Fruit fly (Drosophila melanogaster) whole organism, embryonic: ENCODE data around the gene MTPAP.

Experiments
- Awh ChIP-seq: fragments of 200-800 bp; sonication (Bioruptor generic); IDR thresholded peaks from 2 replicates; pipeline ENCODE4, ENCODE4 v1.3.6; 2022; ENCODE audit warnings: missing biosample characterization, missing genetic modification characterization
- BtbVII ChIP-seq: fragments of 200-800 bp; sonication (Bioruptor generic); optimal IDR thresholded peaks from 3 replicates; lab custom pipeline; 2017; ENCODE audit warnings: missing biosample characterization, mild to moderate bottlenecking, missing genetic modification characterization
- CG10209 ChIP-seq: fragments of 200-800 bp; sonication (Bioruptor generic); optimal IDR thresholded peaks from 3 replicates; lab custom pipeline; 2017; ENCODE audit warnings: missing biosample characterization, mild to moderate bottlenecking, missing genetic modification characterization, missing genetic modification reagents
- CG10462 ChIP-seq: fragments of 200-800 bp; sonication (Bioruptor generic); optimal IDR thresholded peaks from 2 replicates; lab custom pipeline; 2016; ENCODE audit warnings: missing biosample characterization, missing genetic modification characterization
- CG10565 ChIP-seq: fragments of 200-800 bp; sonication (Bioruptor generic); optimal IDR thresholded peaks from 3 replicates; lab custom pipeline; 2016; ENCODE audit warnings: missing biosample characterization, mild to moderate bottlenecking, missing genetic modification characterization
- CG10654 ChIP-seq: fragments of 200-800 bp; sonication (Bioruptor generic); optimal IDR thresholded peaks from 2 replicates; lab custom pipeline; 2016; ENCODE audit warnings: missing biosample characterization, missing genetic modification characterization
- CG11723 ChIP-seq: fragments of 200-800 bp; sonication (Bioruptor generic); optimal IDR thresholded peaks from 2 replicates; lab custom pipeline; 2017; ENCODE audit warnings: missing biosample characterization, mild to moderate bottlenecking, missing genetic modification characterization
- CG1233 ChIP-seq: fragments of 200-800 bp; sonication (Bioruptor generic); optimal IDR thresholded peaks from 4 replicates; lab custom pipeline; 2018; ENCODE audit warnings: missing biosample characterization, mild to moderate bottlenecking, missing genetic modification characterization
- CG15073 ChIP-seq: fragments of 200-800 bp; sonication (Bioruptor generic); optimal IDR thresholded peaks from 2 replicates; lab custom pipeline; 2016; ENCODE audit warnings: missing biosample characterization, missing genetic modification characterization
- CG15696 ChIP-seq: fragments of 200-800 bp; sonication (Bioruptor generic); optimal IDR thresholded peaks from 2 replicates; lab custom pipeline; 2019; ENCODE audit warnings: missing biosample characterization, mild to moderate bottlenecking, missing genetic modification characterization, moderate library complexity
- CG1792 ChIP-seq: fragments of 200-800 bp; sonication (Bioruptor generic); optimal IDR thresholded peaks from 2 replicates; lab custom pipeline; 2016; ENCODE audit warnings: missing biosample characterization, missing genetic modification characterization
- CG31224 ChIP-seq: fragments of 200-800 bp; sonication (Bioruptor generic); IDR thresholded peaks from 2 replicates; pipeline ENCODE4 v1.3.6; 2022; ENCODE audit warnings: missing biosample characterization, missing genetic modification characterization
- CG33557 ChIP-seq: fragments of 200-800 bp; sonication (Bioruptor generic); optimal IDR thresholded peaks from 2 replicates; lab custom pipeline; 2019; ENCODE audit warnings: missing biosample characterization, mild to moderate bottlenecking, missing genetic modification characterization, moderate library complexity
- CG3726 ChIP-seq: fragments of 200-800 bp; sonication (Bioruptor generic); IDR thresholded peaks from 3 replicates; pipeline ENCODE4, ENCODE4 v1.3.6; 2022; ENCODE audit warnings: missing biosample characterization, missing genetic modification characterization
- CG43689 ChIP-seq: fragments of 200-800 bp; sonication (Bioruptor generic); IDR thresholded peaks from 2 replicates; pipeline ENCODE4 v1.3.6; 2022; ENCODE audit warnings: missing biosample characterization, missing genetic modification characterization
- CG5180 ChIP-seq: fragments of 200-800 bp; sonication (Bioruptor generic); optimal IDR thresholded peaks from 3 replicates; lab custom pipeline; 2017; ENCODE audit warnings: missing biosample characterization, missing genetic modification characterization, mild to moderate bottlenecking, moderate library complexity, missing genetic modification reagents
- CG5953 ChIP-seq: fragments of 200-800 bp; sonication (Bioruptor generic); IDR thresholded peaks from 2 replicates; pipeline ENCODE4 v1.3.6; 2022; ENCODE audit warnings: missing biosample characterization, missing genetic modification characterization
- CG6272 ChIP-seq: fragments of 200-800 bp; sonication (Bioruptor generic); IDR thresholded peaks from 2 replicates; pipeline ENCODE4 v1.3.6; 2022; ENCODE audit warnings: missing biosample characterization, missing genetic modification characterization
- CG6683 ChIP-seq: fragments of 200-800 bp; sonication (Bioruptor generic); optimal IDR thresholded peaks from 2 replicates; lab custom pipeline; 2017; ENCODE audit warnings: missing biosample characterization, mild to moderate bottlenecking, missing genetic modification characterization, missing genetic modification reagents
- CG7556 ChIP-seq: fragments of 200-800 bp; sonication (Bioruptor generic); optimal IDR thresholded peaks from 2 replicates; lab custom pipeline; 2017; ENCODE audit warnings: missing biosample characterization, mild to moderate bottlenecking, missing genetic modification characterization
- CG7745 ChIP-seq: fragments of 200-800 bp; sonication (Bioruptor generic); optimal IDR thresholded peaks from 2 replicates; lab custom pipeline; 2018; ENCODE audit warnings: missing biosample characterization, mild to moderate bottlenecking, missing genetic modification characterization, moderate library complexity
- CG9876 ChIP-seq: fragments of 200-800 bp; sonication (Bioruptor generic); optimal IDR thresholded peaks from 2 replicates; lab custom pipeline; 2016; ENCODE audit warnings: missing biosample characterization, missing genetic modification characterization
- CoRest ChIP-seq: fragments of 200-800 bp; sonication (Bioruptor generic); optimal IDR thresholded peaks from 3 replicates; lab custom pipeline; 2018; ENCODE audit warnings: missing biosample characterization, mild to moderate bottlenecking, missing genetic modification characterization, moderate library complexity
- ERR ChIP-seq: fragments of 200-800 bp; sonication (Bioruptor generic); optimal IDR thresholded peaks from 2 replicates; lab custom pipeline; 2016; ENCODE audit warnings: missing biosample characterization, missing genetic modification characterization
- Fer1 ChIP-seq: fragments of 200-800 bp; sonication (Bioruptor generic); optimal IDR thresholded peaks from 2 replicates; lab custom pipeline; 2017; ENCODE audit warnings: missing biosample characterization, mild to moderate bottlenecking, missing genetic modification characterization
- HLH3B ChIP-seq: fragments of 200-800 bp; sonication (Bioruptor generic); IDR thresholded peaks from 2 replicates; pipeline ENCODE4 v1.3.6; 2022; ENCODE audit warnings: missing biosample characterization, missing genetic modification characterization
- Mrtf ChIP-seq: fragments of 200-800 bp; sonication (Bioruptor generic); IDR thresholded peaks from 3 replicates; pipeline ENCODE4 v1.3.6; 2022; ENCODE audit warnings: missing biosample characterization, missing genetic modification characterization
- NK7.1 ChIP-seq: fragments of 200-800 bp; sonication (Bioruptor generic); optimal IDR thresholded peaks from 3 replicates; lab custom pipeline; 2016; ENCODE audit warnings: missing biosample characterization, missing genetic modification characterization
- Rfx ChIP-seq: fragments of 200-800 bp; sonication (Bioruptor generic); IDR thresholded peaks from 2 replicates; pipeline ENCODE4 v1.3.6; 2022; ENCODE audit warnings: missing biosample characterization, missing genetic modification characterization
- Taf1 ChIP-seq: fragments of 200-800 bp; sonication (Bioruptor generic); IDR thresholded peaks from 2 replicates; pipeline ENCODE4 v1.3.6; 2022; ENCODE audit warnings: missing biosample characterization, missing genetic modification characterization
- Xbp1 ChIP-seq: fragments of 200-800 bp; sonication (Bioruptor generic); optimal IDR thresholded peaks from 3 replicates; lab custom pipeline; 2016; ENCODE audit warnings: missing biosample characterization, mild to moderate bottlenecking, missing genetic modification characterization
- ase ChIP-seq: fragments of 200-800 bp; sonication (Bioruptor generic); IDR thresholded peaks from 3 replicates; pipeline ENCODE4 v1.3.6; 2022; ENCODE audit warnings: missing biosample characterization, missing genetic modification characterization
- bbx ChIP-seq: fragments of 200-800 bp; sonication (Bioruptor generic); IDR thresholded peaks from 2 replicates; pipeline ENCODE4 v1.3.6; 2022; ENCODE audit warnings: missing biosample characterization, missing genetic modification characterization; ENCODE audit not compliant: partially characterized antibody
- bigmax ChIP-seq: fragments of 200-800 bp; sonication (Bioruptor generic); optimal IDR thresholded peaks from 2 replicates; lab custom pipeline; 2018; ENCODE audit warnings: missing biosample characterization, mild to moderate bottlenecking, missing genetic modification characterization
- br ChIP-seq: fragments of >200 bp; optimal IDR thresholded peaks from 2 replicates; lab custom pipeline; 2017
- bsh ChIP-seq, 2 experiments: fragments of 200-800 bp; sonication (Bioruptor generic); optimal IDR thresholded peaks; 2 replicates each; lab custom pipeline; 2017 to 2018; ENCODE audit warnings: mild to moderate bottlenecking in 2 of 2, missing biosample characterization in 2 of 2, missing genetic modification characterization in 2 of 2, moderate library complexity in 1 of 2
- cwo ChIP-seq: fragments of 200-800 bp; sonication (Bioruptor generic); optimal IDR thresholded peaks from 3 replicates; lab custom pipeline; 2017; ENCODE audit warnings: missing biosample characterization, missing genetic modification characterization, mild to moderate bottlenecking, moderate library complexity, missing genetic modification reagents
- dm ChIP-seq: fragments of 200-800 bp; sonication (Bioruptor generic); optimal IDR thresholded peaks from 3 replicates; lab custom pipeline; 2016; ENCODE audit warnings: missing biosample characterization, missing genetic modification characterization
- exex ChIP-seq: fragments of 200-800 bp; sonication (Bioruptor generic); optimal IDR thresholded peaks from 4 replicates; lab custom pipeline; 2018; ENCODE audit warnings: missing biosample characterization, mild to moderate bottlenecking, missing genetic modification characterization, moderate library complexity
- ham ChIP-seq: fragments of 200-800 bp; sonication (Bioruptor generic); IDR thresholded peaks from 2 replicates; pipeline ENCODE4 v1.3.6; 2022; ENCODE audit warnings: missing biosample characterization, missing genetic modification characterization
- mirr ChIP-seq: fragments of 200-800 bp; sonication (Bioruptor generic); optimal IDR thresholded peaks from 3 replicates; lab custom pipeline; 2018; ENCODE audit warnings: missing biosample characterization, mild to moderate bottlenecking, missing genetic modification characterization
- pan ChIP-seq, 4 experiments: fragments of >200 bp in 3 of 4; fragments of 200-800 bp in 1 of 4; sonication (Bioruptor generic) in 1 of 4; optimal IDR thresholded peaks in 3 of 4; IDR thresholded peaks in 1 of 4; 2 replicates each; pipeline versions ENCODE4 v1.3.6 to Lab custom; 2017 to 2022; ENCODE audit warnings: missing biosample characterization in 2 of 4, missing genetic modification characterization in 2 of 4, mixed read lengths in 1 of 4
- ranshi ChIP-seq: fragments of 200-800 bp; sonication (Bioruptor generic); IDR thresholded peaks from 2 replicates; pipeline ENCODE4 v1.3.6; 2022; ENCODE audit warnings: missing biosample characterization, missing genetic modification characterization
- salm ChIP-seq: fragments of 200-800 bp; sonication (Bioruptor generic); optimal IDR thresholded peaks from 2 replicates; lab custom pipeline; 2018; ENCODE audit warnings: missing biosample characterization, mild to moderate bottlenecking, missing genetic modification characterization
- seq ChIP-seq: fragments of 200-800 bp; sonication (Bioruptor generic); IDR thresholded peaks from 2 replicates; pipeline ENCODE4 v1.3.6; 2022; ENCODE audit warnings: missing biosample characterization, missing genetic modification characterization
- sna ChIP-seq: fragments of 200-800 bp; sonication (Bioruptor generic); IDR thresholded peaks from 2 replicates; pipeline ENCODE4 v1.3.6; 2022; ENCODE audit warnings: missing biosample characterization, missing genetic modification characterization; ENCODE audit not compliant: partially characterized antibody
- tna ChIP-seq: fragments of 200-800 bp; sonication (Bioruptor generic); IDR thresholded peaks from 2 replicates; pipeline ENCODE4 v1.3.6; 2022; ENCODE audit warnings: missing biosample characterization, missing genetic modification characterization; ENCODE audit not compliant: partially characterized antibody
- toy ChIP-seq: fragments of 200-800 bp; sonication (Bioruptor generic); IDR thresholded peaks from 2 replicates; pipeline ENCODE4 v1.3.6; 2022; ENCODE audit warnings: missing biosample characterization, missing genetic modification characterization
- twi ChIP-seq: fragments of 200-800 bp; optimal IDR thresholded peaks from 2 replicates; lab custom pipeline; 2019; ENCODE audit warnings: missing biosample characterization, mild to moderate bottlenecking, missing genetic modification characterization, moderate library complexity
- vfl ChIP-seq: fragments of 200-800 bp; sonication (Bioruptor generic); optimal IDR thresholded peaks from 2 replicates; lab custom pipeline; 2016; ENCODE audit warnings: missing biosample characterization, missing genetic modification characterization
- wdn ChIP-seq: fragments of 200-800 bp; sonication (Bioruptor generic); IDR thresholded peaks from 2 replicates; pipeline ENCODE4 v1.3.6; 2022; ENCODE audit warnings: missing biosample characterization, missing genetic modification characterization
- yki ChIP-seq: fragments of >200 bp; optimal IDR thresholded peaks from 3 replicates; lab custom pipeline; 2018

The MTPAP gene

dm6 chrX:1341944-1342392 is 7.2 kb downstream of the MTPAP start, which contains the start of gene Naa30A (continued):
- no peak for TF ChIP-seq pan (optimal IDR thresholded peaks at IDR 0.05; lab: Kevin White, UChicago)
- TF ChIP-seq pan (GFP tag; optimal IDR thresholded peaks at IDR 0.05 in 1 of 2, IDR thresholded peaks at IDR 0.05 in 1 of 2) = no peak
- TF ChIP-seq tna (GFP tag; lab: Robert Waterston, UW) = peak; percentile 94
- TF ChIP-seq HLH3B (GFP tag; lab: Robert Waterston, UW) = no peak
- TF ChIP-seq bigmax (GFP tag; lab: Kevin White, UChicago) = peak; percentile 67
- no peak for TF ChIP-seq CG31224 (GFP tag; lab: Robert Waterston, UW)
- no peak for TF ChIP-seq CG5180
- peak; percentile 11 for TF ChIP-seq CoRest (tag; lab: Kevin White, UChicago)
- no peak for TF ChIP-seq CG7745 (tag; lab: Kevin White, UChicago)
- TF ChIP-seq Awh (GFP tag; lab: Robert Waterston, UW) = no peak
- no peak for TF ChIP-seq Taf1 (GFP tag; lab: Robert Waterston, UW)
- TF ChIP-seq bsh (GFP tag; optimal IDR thresholded peaks at IDR 0.05; lab: Kevin White, UChicago) = no peak
- TF ChIP-seq ranshi = no peak
- TF ChIP-seq CG1792 (GFP tag; lab: Kevin White, UChicago) = no peak
- no peak for TF ChIP-seq br
- TF ChIP-seq wdn (GFP tag; lab: Robert Waterston, UW) = no peak
- no peak for TF ChIP-seq ERR (GFP tag; lab: Kevin White, UChicago)
- no peak for TF ChIP-seq CG11723
- TF ChIP-seq toy (GFP tag; lab: Robert Waterston, UW) = no peak
- no peak for TF ChIP-seq CG7556 (GFP tag; lab: Kevin White, UChicago)
- TF ChIP-seq CG10209 = no peak
- no peak for TF ChIP-seq CG9876
- TF ChIP-seq CG3726 (GFP tag; lab: Robert Waterston, UW) = no peak
- TF ChIP-seq Rfx (GFP tag; lab: Robert Waterston, UW) = no peak
- TF ChIP-seq CG15696 = no peak
- TF ChIP-seq CG43689 = no peak
- no peak for TF ChIP-seq Xbp1 (GFP tag; lab: Kevin White, UChicago)
- TF ChIP-seq CG6683 (GFP tag; lab: Kevin White, UChicago) = no peak
- TF ChIP-seq CG6272 (GFP tag; lab: Robert Waterston, UW) = no peak
- TF ChIP-seq Fer1 (GFP tag; lab: Kevin White, UChicago) = peak; percentile 26
- no peak for TF ChIP-seq ham (GFP tag; lab: Robert Waterston, UW)
- no peak for TF ChIP-seq mirr
- no peak for TF ChIP-seq seq (GFP tag; lab: Robert Waterston, UW)
- no peak for TF ChIP-seq CG33557 (GFP tag; lab: Kevin White, UChicago)
- no peak for TF ChIP-seq vfl (GFP tag; lab: Kevin White, UChicago)
- no peak for TF ChIP-seq CG10565 (GFP tag; lab: Kevin White, UChicago)
- no peak for TF ChIP-seq ase (GFP tag; lab: Robert Waterston, UW)
- TF ChIP-seq exex = no peak
- no peak for TF ChIP-seq CG10654 (GFP tag; lab: Kevin White, UChicago)
- TF ChIP-seq NK7.1 (GFP tag; lab: Kevin White, UChicago) = no peak
- TF ChIP-seq Mrtf = no peak
- TF ChIP-seq salm = no peak
- TF ChIP-seq twi (tag; lab: Kevin White, UChicago) = peak; percentile 38
- TF ChIP-seq sna (GFP tag; lab: Robert Waterston, UW) = peak; percentile 94
- TF ChIP-seq CG10462 = no peak
- TF ChIP-seq dm = no peak
- TF ChIP-seq yki (lab: Kevin White, UChicago) = no peak
- no peak for TF ChIP-seq CG15073 (GFP tag; lab: Kevin White, UChicago)
- no peak for TF ChIP-seq CG1233 (GFP tag; lab: Kevin White, UChicago)
- TF ChIP-seq CG5953 = no peak
- no peak for TF ChIP-seq cwo (GFP tag; lab: Kevin White, UChicago)
- TF ChIP-seq BtbVII (GFP tag; lab: Kevin White, UChicago) = no peak
- TF ChIP-seq bbx (GFP tag; lab: Robert Waterston, UW) = peak; percentile 97
